Worm (Caenorhabditis elegans) whole organism, midembryonic: Measurements from ENCODE around the gene gtf-2F2.

ENCODE experiments used
- T22C8.4 ChIP-seq: fragments of 200-800 bp; sonication (Bioruptor generic); IDR thresholded peaks from 2 replicates; pipeline ENCODE4 v1.3.6; 2022; ENCODE audit warnings: missing genetic modification characterization, missing compliant biosample characterization
- cog-1 ChIP-seq: sonication (generic microtip); optimal IDR thresholded peaks from 2 replicates; lab custom pipeline; 2016; ENCODE audit warnings: missing genetic modification characterization, missing compliant biosample characterization
- flt-1 ChIP-seq: fragments of 200-800 bp; sonication (Bioruptor generic); IDR thresholded peaks from 2 replicates; pipeline ENCODE4 v1.3.6; 2022; ENCODE audit warnings: missing genetic modification characterization, missing compliant biosample characterization
- klf-2 ChIP-seq: fragments of 200-800 bp; sonication (Bioruptor generic); conservative IDR thresholded peaks from 2 replicates; pipeline ENCODE4 v1.3.6; 2022; ENCODE audit warnings: missing genetic modification reagents, missing genetic modification characterization, missing compliant biosample characterization
- ref-1 ChIP-seq: fragments of 200-800 bp; sonication (Bioruptor generic); conservative IDR thresholded peaks from 2 replicates; pipeline ENCODE4 v1.3.6; 2022; ENCODE audit warnings: missing genetic modification reagents, missing genetic modification characterization, missing compliant biosample characterization
- tab-1 ChIP-seq: fragments of 200-800 bp; sonication (Bioruptor generic); IDR thresholded peaks from 2 replicates; pipeline ENCODE4 v1.3.6; 2022; ENCODE audit warnings: missing genetic modification characterization, missing compliant biosample characterization
- ztf-29 ChIP-seq: fragments of 200-800 bp; sonication (Bioruptor generic); IDR thresholded peaks from 2 replicates; pipeline ENCODE4 v1.3.6; 2022; ENCODE audit warnings: missing genetic modification reagents, missing genetic modification characterization, missing compliant biosample characterization

DNA sequence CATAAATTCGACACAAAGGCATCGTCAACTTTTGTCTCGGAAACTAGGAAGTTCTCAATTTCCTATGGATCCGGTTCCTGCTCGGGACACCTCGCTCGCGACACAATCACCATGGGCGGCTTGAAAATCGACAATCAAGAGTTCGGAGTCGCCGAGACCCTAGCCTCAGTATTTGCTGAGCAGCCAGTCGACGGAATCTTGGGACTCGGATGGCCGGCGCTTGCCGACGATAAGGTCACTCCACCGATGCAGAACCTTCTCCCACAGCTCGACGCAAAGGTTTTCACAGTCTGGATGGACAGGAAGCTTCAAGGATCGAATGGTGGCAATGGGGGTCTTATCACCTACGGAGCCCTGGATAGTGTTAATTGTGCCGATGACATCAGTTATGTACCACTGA is 53.7 kb downstream of the gtf-2F2 start:
- TF ChIP-seq cog-1 (tag; lab: Kevin White, UChicago): no peak
- TF ChIP-seq flt-1 (GFP tag; lab: Robert Waterston, UW): no peak
- TF ChIP-seq ref-1 (GFP tag; lab: Robert Waterston, UW): no peak
- no peak for TF ChIP-seq T22C8.4 (GFP tag; lab: Robert Waterston, UW)
- TF ChIP-seq tab-1 (GFP tag; lab: Robert Waterston, UW): no peak
- no peak for TF ChIP-seq klf-2
- no peak for TF ChIP-seq ztf-29 (GFP tag; lab: Robert Waterston, UW)
